Worm (Caenorhabditis elegans): ENCODE results near the gene Y69E1A.5.

DNA sequence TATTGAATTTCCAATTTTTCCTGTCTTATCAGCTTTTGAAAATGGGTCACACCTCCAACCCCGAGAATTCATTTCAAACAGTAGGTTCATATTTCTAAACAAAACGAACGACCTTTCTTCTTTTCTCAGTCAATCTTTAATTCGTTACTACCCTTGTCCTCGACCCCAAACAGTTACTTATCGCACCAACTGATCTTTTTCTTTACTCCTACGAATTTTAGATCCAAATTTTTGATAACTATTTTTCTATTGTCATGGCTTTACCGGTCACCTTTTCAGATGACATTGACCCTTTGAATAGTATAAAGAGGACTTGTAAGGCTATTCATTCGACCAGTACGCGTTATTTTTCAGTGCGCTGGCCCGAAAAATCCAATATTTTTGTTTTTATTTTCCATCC is 41.3 kb downstream of the Y69E1A.5 start:
- TF ChIP-seq pqm-1 (tag; optimal IDR thresholded peaks at IDR 0.05) (no peak), nhr-11 (tag; optimal IDR thresholded peaks at IDR 0.05) (no peak), skn-1 (tag; optimal IDR thresholded peaks at IDR 0.05) (no peak)

Data from whole organism, L3 larva.